Fruit fly (Drosophila melanogaster) whole organism, pupa: ENCODE data around the gene clumsy.

Source experiments
- CG10348 ChIP-seq: fragments of 200-800 bp; sonication (Bioruptor generic); IDR thresholded peaks from 2 replicates; pipeline ENCODE4 v1.3.6; 2022; ENCODE audit warnings: missing biosample characterization, missing genetic modification characterization
- CG12605 ChIP-seq: fragments of 200-800 bp; sonication (Bioruptor generic); IDR thresholded peaks from 2 replicates; pipeline ENCODE4 v1.3.6; 2022; ENCODE audit warnings: missing biosample characterization, missing genetic modification characterization
- CG13204 ChIP-seq: fragments of 200-800 bp; sonication (Bioruptor generic); optimal IDR thresholded peaks from 2 replicates; lab custom pipeline; 2018; ENCODE audit warnings: missing biosample characterization, mild to moderate bottlenecking, missing genetic modification characterization, moderate library complexity
- CG14655 ChIP-seq: fragments of 200-800 bp; sonication (Bioruptor generic); optimal IDR thresholded peaks from 3 replicates; lab custom pipeline; 2017; ENCODE audit warnings: mild to moderate bottlenecking, missing biosample characterization, missing genetic modification reagents, missing genetic modification characterization
- CG15710 ChIP-seq: fragments of 200-800 bp; sonication (Bioruptor generic); optimal IDR thresholded peaks from 2 replicates; lab custom pipeline; 2018; ENCODE audit warnings: missing biosample characterization, mild to moderate bottlenecking, missing genetic modification characterization, moderate library complexity
- CG17806 ChIP-seq: fragments of 200-800 bp; sonication (Bioruptor generic); optimal IDR thresholded peaks from 2 replicates; lab custom pipeline; 2018; ENCODE audit warnings: missing biosample characterization, mild to moderate bottlenecking, missing genetic modification characterization, moderate library complexity
- CG32121 ChIP-seq: fragments of 200-800 bp; sonication (Bioruptor generic); IDR thresholded peaks from 2 replicates; pipeline ENCODE4 v1.3.6; 2022; ENCODE audit warnings: missing biosample characterization, missing genetic modification characterization
- CG34367 ChIP-seq: fragments of 200-800 bp; sonication (Bioruptor generic); optimal IDR thresholded peaks from 2 replicates; lab custom pipeline; 2018; ENCODE audit warnings: missing biosample characterization, mild to moderate bottlenecking, missing genetic modification characterization
- CG4496 ChIP-seq: fragments of 200-800 bp; sonication (Bioruptor generic); IDR thresholded peaks from 3 replicates; pipeline ENCODE4 v1.3.6; 2022; ENCODE audit warnings: missing biosample characterization, missing genetic modification characterization
- CG8159 ChIP-seq: fragments of 200-800 bp; sonication (Bioruptor generic); optimal IDR thresholded peaks from 3 replicates; lab custom pipeline; 2018; ENCODE audit warnings: missing biosample characterization, mild to moderate bottlenecking, missing genetic modification characterization, moderate library complexity
- CG8301 ChIP-seq: fragments of 200-800 bp; sonication (Bioruptor generic); optimal IDR thresholded peaks from 2 replicates; lab custom pipeline; 2018; ENCODE audit warnings: missing biosample characterization, mild to moderate bottlenecking, missing genetic modification characterization
- CG9948 ChIP-seq: fragments of 200-800 bp; sonication (Bioruptor generic); optimal IDR thresholded peaks from 2 replicates; lab custom pipeline; 2018; ENCODE audit warnings: missing biosample characterization, mild to moderate bottlenecking, missing genetic modification characterization, moderate library complexity
- D1 ChIP-seq: fragments of 200-800 bp; sonication (Bioruptor generic); optimal IDR thresholded peaks from 2 replicates; lab custom pipeline; 2018; ENCODE audit warnings: missing biosample characterization, mild to moderate bottlenecking, missing genetic modification characterization, moderate library complexity
- EcR ChIP-seq: fragments of 200-800 bp; sonication (Bioruptor generic); optimal IDR thresholded peaks from 3 replicates; lab custom pipeline; 2019; ENCODE audit warnings: missing biosample characterization, missing genetic modification characterization, mild to moderate bottlenecking, moderate library complexity, missing genetic modification reagents
- Ets98B ChIP-seq: fragments of 200-800 bp; sonication (Bioruptor generic); IDR thresholded peaks from 2 replicates; pipeline ENCODE4 v1.3.6; 2022; ENCODE audit warnings: missing biosample characterization, missing genetic modification characterization
- Pif1A ChIP-seq: fragments of 200-800 bp; sonication (Bioruptor generic); optimal IDR thresholded peaks from 3 replicates; lab custom pipeline; 2016; ENCODE audit warnings: missing biosample characterization, missing genetic modification characterization
- Pif1B ChIP-seq: fragments of 200-800 bp; sonication (Bioruptor generic); optimal IDR thresholded peaks from 3 replicates; lab custom pipeline; 2016; ENCODE audit warnings: missing biosample characterization, missing genetic modification characterization
- Snoo ChIP-seq: fragments of 200-800 bp; sonication (Bioruptor generic); optimal IDR thresholded peaks from 3 replicates; lab custom pipeline; 2017; ENCODE audit warnings: missing biosample characterization, mild to moderate bottlenecking, missing genetic modification characterization, inconsistent platforms
- fd96Ca ChIP-seq: fragments of 200-800 bp; sonication (Bioruptor generic); IDR thresholded peaks from 3 replicates; pipeline ENCODE4 v1.3.6; 2022; ENCODE audit warnings: missing biosample characterization, missing genetic modification characterization
- gl ChIP-seq: fragments of 200-800 bp; sonication (Bioruptor generic); optimal IDR thresholded peaks from 2 replicates; lab custom pipeline; 2018; ENCODE audit warnings: missing biosample characterization, mild to moderate bottlenecking, missing genetic modification characterization
- rn ChIP-seq: fragments of 200-800 bp; sonication (Bioruptor generic); IDR thresholded peaks from 2 replicates; pipeline ENCODE4 v1.3.6; 2022; ENCODE audit warnings: missing biosample characterization, missing genetic modification characterization

Gene clumsy

dm6 chr2L:21179217-21179520, 27.1 kb upstream of the clumsy start:
- TF ChIP-seq CG12605 (GFP tag; lab: Robert Waterston, UW): no peak
- 0 out of 3 replicates have a peak, but pooled peaks have one; percentile 26 for TF ChIP-seq CG4496 (GFP tag; lab: Robert Waterston, UW)
- no peak for TF ChIP-seq Pif1A

DNA sequence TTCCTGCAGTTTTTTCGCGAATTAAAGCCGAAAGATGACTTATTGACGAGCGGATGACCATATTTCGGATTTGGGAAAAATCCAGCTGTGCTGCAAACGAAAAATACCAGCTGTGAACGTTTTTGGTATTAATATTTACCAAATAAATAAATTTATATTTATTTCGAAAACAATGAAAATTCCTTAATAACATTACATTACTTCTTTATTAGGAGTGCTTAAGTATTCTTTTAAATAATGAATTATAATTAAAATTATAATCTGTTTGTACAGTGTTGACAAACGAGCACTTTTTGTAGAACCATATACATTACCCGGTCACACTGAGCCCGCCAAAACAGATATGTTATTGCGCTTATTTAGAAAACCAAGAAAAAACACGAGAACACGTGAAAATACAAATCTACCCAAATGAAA, 26.7 kb upstream of the clumsy start, which contains the start of the genes bur and Mcm10:
Gene bur (minus strand): TSS at position 69 of the 417 bp plus-strand sequence.
Gene Mcm10 (plus strand): TSS at position 319 of the 417 bp plus-strand sequence.
- TF ChIP-seq CG32121 (GFP tag; lab: Robert Waterston, UW): no peak
- TF ChIP-seq gl (tag; lab: Kevin White, UChicago): no peak
- no peak for TF ChIP-seq CG13204
- TF ChIP-seq rn: no peak
- no peak for TF ChIP-seq CG15710 (tag; lab: Kevin White, UChicago)
- TF ChIP-seq Pif1A: no peak
- no peak for TF ChIP-seq CG10348 (GFP tag; lab: Robert Waterston, UW)
- TF ChIP-seq CG17806 (tag; lab: Kevin White, UChicago): no peak
- no peak for TF ChIP-seq CG12605 (GFP tag; lab: Robert Waterston, UW)
- TF ChIP-seq CG8301: no peak
- TF ChIP-seq CG14655 (GFP tag; lab: Kevin White, UChicago): no peak
- no peak for TF ChIP-seq CG9948 (tag; lab: Kevin White, UChicago)
- no peak for TF ChIP-seq CG8159 (tag; lab: Kevin White, UChicago)
- no peak for TF ChIP-seq EcR (GFP tag; lab: Kevin White, UChicago)
- no peak for TF ChIP-seq D1 (tag; lab: Kevin White, UChicago)
- TF ChIP-seq fd96Ca: no peak
- no peak for TF ChIP-seq Snoo (tag; lab: Kevin White, UChicago)
- TF ChIP-seq CG4496 (GFP tag; lab: Robert Waterston, UW): no peak
- no peak for TF ChIP-seq Ets98B (GFP tag; lab: Robert Waterston, UW)

dm6 chr2L:21187753-21188152, 18.5 kb upstream of the clumsy start:
- TF ChIP-seq CG14655 (GFP tag; lab: Kevin White, UChicago) (no peak), CG32121 (GFP tag; lab: Robert Waterston, UW) (no peak), D1 (tag; lab: Kevin White, UChicago) (no peak), CG9948 (tag; lab: Kevin White, UChicago) (no peak), CG34367 (no peak), gl (tag; lab: Kevin White, UChicago) (no peak)

dm6 chr2L:21189273-21189781, 17.0 kb upstream of the clumsy start:
- TF ChIP-seq CG10348 (GFP tag; lab: Robert Waterston, UW): no peak
- no peak for TF ChIP-seq CG34367
- no peak for TF ChIP-seq CG8301
- TF ChIP-seq CG14655 (GFP tag; lab: Kevin White, UChicago): no peak
- TF ChIP-seq gl (tag; lab: Kevin White, UChicago): no peak
- no peak for TF ChIP-seq CG12605 (GFP tag; lab: Robert Waterston, UW)
- no peak for TF ChIP-seq Ets98B (GFP tag; lab: Robert Waterston, UW)
- no peak for TF ChIP-seq Snoo (tag; lab: Kevin White, UChicago)
- no peak for TF ChIP-seq CG13204
- TF ChIP-seq D1 (tag; lab: Kevin White, UChicago): no peak

- TF ChIP-seq Snoo (tag; lab: Kevin White, UChicago) (no peak), CG12605 (GFP tag; lab: Robert Waterston, UW) (no peak), Pif1A (no peak), CG13204 (no peak), CG9948 (tag; lab: Kevin White, UChicago) (no peak), CG17806 (tag; lab: Kevin White, UChicago) (no peak), CG32121 (GFP tag; lab: Robert Waterston, UW) (no peak), CG34367 (no peak), CG14655 (GFP tag; lab: Kevin White, UChicago) (no peak), CG4496 (GFP tag; lab: Robert Waterston, UW) (no peak), CG8301 (no peak), EcR (GFP tag; lab: Kevin White, UChicago) (no peak)
- TF ChIP-seq, all 21 proteins: peak for 0
Observed at dm6 chr2L:21195331-21195730, 11.0 kb upstream of the clumsy start.

- TF ChIP-seq CG13204 (no peak), gl (tag; lab: Kevin White, UChicago) (no peak), fd96Ca (0 out of 3 replicates have a peak, but pooled peaks have one; percentile 20), CG9948 (tag; lab: Kevin White, UChicago) (peak; percentile 50), Ets98B (GFP tag; lab: Robert Waterston, UW) (no peak), CG34367 (peak; percentile 17), CG32121 (GFP tag; lab: Robert Waterston, UW) (peak; percentile 47; the same call in 1 of the 2 replicates), EcR (GFP tag; lab: Kevin White, UChicago) (no peak), rn (no peak), CG17806 (tag; lab: Kevin White, UChicago) (peak; percentile 17), Snoo (tag; lab: Kevin White, UChicago) (no peak), CG14655 (GFP tag; lab: Kevin White, UChicago) (peak; percentile 59), CG8301 (peak; percentile 58), CG4496 (GFP tag; lab: Robert Waterston, UW) (0 out of 3 replicates have a peak, but pooled peaks have one; percentile 23), Pif1B (GFP tag; lab: Kevin White, UChicago) (no peak), Pif1A (peak; percentile 20), CG8159 (tag; lab: Kevin White, UChicago) (peak; percentile 45), CG10348 (GFP tag; lab: Robert Waterston, UW) (no peak), D1 (tag; lab: Kevin White, UChicago) (no peak)
- TF ChIP-seq, all 21 proteins: peak for 10
Observed at dm6 chr2L:21196511-21196910, 9.8 kb upstream of the clumsy start.
